ENCODE assay signal across 2 fruit fly cellular contexts in genomic region chr3R:4713775-4714360, dm6.
A peak's percentile ranks its signal among the peaks of the same experiment; 100 is the strongest.
TF ChIP-seq lines count a peak whose summit lies in the region.

Gene eIF3f1 (minus strand): TSS chr3R:4714182.

TF ChIP-seq in whole organism, adult, 20 proteins besides CTCF, POLR2A, EP300 and RAD21 (continued from another document):
- no peak for TF ChIP-seq CG33017 (tag; optimal IDR thresholded peaks at IDR 0.05; lab: Kevin White, UChicago)

TF ChIP-seq in whole organism, embryonic, 481 proteins besides CTCF, POLR2A, EP300 and RAD21 (continued from another document and continues in another):
- peak; percentile 25 for TF ChIP-seq CG3995 (GFP tag; optimal IDR thresholded peaks at IDR 0.05; lab: Kevin White, UChicago)
- no peak for TF ChIP-seq CG3163 (GFP tag; optimal IDR thresholded peaks at IDR 0.05; lab: Kevin White, UChicago)
- TF ChIP-seq Fer2 (tag; optimal IDR thresholded peaks at IDR 0.05; lab: Kevin White, UChicago): no peak
- no peak for TF ChIP-seq Usf (GFP tag; optimal IDR thresholded peaks at IDR 0.05; lab: Kevin White, UChicago)
- TF ChIP-seq CG9215 (GFP tag; IDR thresholded peaks at IDR 0.05; lab: Robert Waterston, UW): no peak
- TF ChIP-seq Gsc (GFP tag; IDR thresholded peaks at IDR 0.05; lab: Robert Waterston, UW): no peak
- no peak for TF ChIP-seq gce (GFP tag; IDR thresholded peaks at IDR 0.05; lab: Robert Waterston, UW)
- TF ChIP-seq CG2199 (GFP tag; IDR thresholded peaks at IDR 0.05; lab: Robert Waterston, UW): 0 out of 3 replicates have a peak, but pooled peaks have one; percentile 55
- peak; percentile 21 for TF ChIP-seq Camta (GFP tag; optimal IDR thresholded peaks at IDR 0.05; lab: Kevin White, UChicago)
- no peak for TF ChIP-seq sc (optimal IDR thresholded peaks at IDR 0.05; lab: Kevin White, UChicago)
- TF ChIP-seq sc (GFP tag; optimal IDR thresholded peaks at IDR 0.05; lab: Kevin White, UChicago): no peak
- TF ChIP-seq gsb (GFP tag; IDR thresholded peaks at IDR 0.05; lab: Robert Waterston, UW): 0 out of 2 replicates have a peak, but pooled peaks have one; percentile 12
- TF ChIP-seq MTF-1 (GFP tag; optimal IDR thresholded peaks at IDR 0.05; lab: Kevin White, UChicago; ENCODE audit: borderline replicate concordance): no peak
- TF ChIP-seq crol (GFP tag; IDR thresholded peaks at IDR 0.05; lab: Robert Waterston, UW): no peak
- TF ChIP-seq vvl (GFP tag; IDR thresholded peaks at IDR 0.05; lab: Robert Waterston, UW): peak; percentile 83
- TF ChIP-seq Mes4 (GFP tag; optimal IDR thresholded peaks at IDR 0.05; lab: Kevin White, UChicago): no peak
- no peak for TF ChIP-seq CG43689 (GFP tag; IDR thresholded peaks at IDR 0.05; lab: Robert Waterston, UW)
- no peak for TF ChIP-seq lbe (GFP tag; optimal IDR thresholded peaks at IDR 0.05; lab: Kevin White, UChicago)
- peak; percentile 98 for TF ChIP-seq inv (GFP tag; IDR thresholded peaks at IDR 0.05; lab: Robert Waterston, UW; ENCODE audit: partially characterized antibody)
- no peak for TF ChIP-seq Abd-B (GFP tag; optimal IDR thresholded peaks at IDR 0.05; lab: Kevin White, UChicago)
- TF ChIP-seq CG32532 (GFP tag; IDR thresholded peaks at IDR 0.05; lab: Robert Waterston, UW): peak; percentile 52; the same call in 1 of the 2 replicates
- TF ChIP-seq CG1024 (GFP tag; IDR thresholded peaks at IDR 0.05; lab: Robert Waterston, UW): no peak
- no peak for TF ChIP-seq CG12942 (GFP tag; optimal IDR thresholded peaks at IDR 0.05; lab: Kevin White, UChicago)
- TF ChIP-seq nau (GFP tag; optimal IDR thresholded peaks at IDR 0.05; lab: Kevin White, UChicago): no peak
- TF ChIP-seq dysf (GFP tag; IDR thresholded peaks at IDR 0.05; lab: Robert Waterston, UW): no peak
- no peak for TF ChIP-seq dmrt99B (tag; optimal IDR thresholded peaks at IDR 0.05; lab: Kevin White, UChicago)
- peak; percentile 16 for TF ChIP-seq pho (GFP tag; optimal IDR thresholded peaks at IDR 0.05; lab: Kevin White, UChicago)
- no peak for TF ChIP-seq so (GFP tag; IDR thresholded peaks at IDR 0.05; lab: Robert Waterston, UW)
- no peak for TF ChIP-seq CG31365 (tag; optimal IDR thresholded peaks at IDR 0.05; lab: Kevin White, UChicago)
- peak; percentile 46 for TF ChIP-seq CG13624 (GFP tag; optimal IDR thresholded peaks at IDR 0.05; lab: Kevin White, UChicago)
- TF ChIP-seq Aef1 (GFP tag; IDR thresholded peaks at IDR 0.05; lab: Robert Waterston, UW): no peak
- TF ChIP-seq CG11085 (GFP tag; IDR thresholded peaks at IDR 0.05; lab: Robert Waterston, UW): no peak
- peak; percentile 99 for TF ChIP-seq CG34224 (GFP tag; IDR thresholded peaks at IDR 0.05; lab: Robert Waterston, UW; ENCODE audit: partially characterized antibody)
- TF ChIP-seq CG2202 (tag; optimal IDR thresholded peaks at IDR 0.05; lab: Kevin White, UChicago): no peak
- no peak for TF ChIP-seq Ptx1 (GFP tag; IDR thresholded peaks at IDR 0.05; lab: Robert Waterston, UW)
- no peak for TF ChIP-seq usp (GFP tag; optimal IDR thresholded peaks at IDR 0.05; lab: Kevin White, UChicago)
- no peak for TF ChIP-seq CG17802 (tag; optimal IDR thresholded peaks at IDR 0.05; lab: Kevin White, UChicago)
- no peak for TF ChIP-seq CG17568 (GFP tag; optimal IDR thresholded peaks at IDR 0.05; lab: Kevin White, UChicago)
- TF ChIP-seq CG6254 (GFP tag; optimal IDR thresholded peaks at IDR 0.05; lab: Kevin White, UChicago): no peak
- no peak for TF ChIP-seq pum (GFP tag; optimal IDR thresholded peaks at IDR 0.05; lab: Kevin White, UChicago)
- no peak for TF ChIP-seq gem (tag; optimal IDR thresholded peaks at IDR 0.05; lab: Kevin White, UChicago)
- TF ChIP-seq Dad (GFP tag; optimal IDR thresholded peaks at IDR 0.05; lab: Kevin White, UChicago): peak; percentile 9
- TF ChIP-seq sens-2 (GFP tag; IDR thresholded peaks at IDR 0.05; lab: Robert Waterston, UW): no peak
- TF ChIP-seq CG6683 (GFP tag; optimal IDR thresholded peaks at IDR 0.05; lab: Kevin White, UChicago): peak; percentile 24
- TF ChIP-seq B-H1 (GFP tag; IDR thresholded peaks at IDR 0.05; lab: Robert Waterston, UW): no peak
- peak; percentile 32 for TF ChIP-seq Lhr (GFP tag; optimal IDR thresholded peaks at IDR 0.05; lab: Kevin White, UChicago)
- TF ChIP-seq CG6689 (GFP tag; IDR thresholded peaks at IDR 0.05; lab: Robert Waterston, UW): 0 out of 2 replicates have a peak, but pooled peaks have one; percentile 17
- TF ChIP-seq vnd (GFP tag; IDR thresholded peaks at IDR 0.05; lab: Robert Waterston, UW; ENCODE audit: partially characterized antibody): peak; percentile 99
- no peak for TF ChIP-seq NC2β (GFP tag; optimal IDR thresholded peaks at IDR 0.05; lab: Kevin White, UChicago)
- peak in 1 of 2 experiments; percentile 9 for TF ChIP-seq Hr51 (GFP tag; optimal IDR thresholded peaks at IDR 0.05; lab: Kevin White, UChicago)
- TF ChIP-seq CG13287 (GFP tag; IDR thresholded peaks at IDR 0.05; lab: Robert Waterston, UW; ENCODE audit: partially characterized antibody): peak; percentile 100
- no peak for TF ChIP-seq NK7.1 (GFP tag; optimal IDR thresholded peaks at IDR 0.05; lab: Kevin White, UChicago)
- TF ChIP-seq CG17612 (GFP tag; IDR thresholded peaks at IDR 0.05; lab: Robert Waterston, UW): no peak
- TF ChIP-seq exex (tag; optimal IDR thresholded peaks at IDR 0.05; lab: Kevin White, UChicago): no peak
- TF ChIP-seq HLH3B (GFP tag; IDR thresholded peaks at IDR 0.05; lab: Robert Waterston, UW): no peak
- no peak for TF ChIP-seq grau (tag; optimal IDR thresholded peaks at IDR 0.05; lab: Kevin White, UChicago)
- no peak for TF ChIP-seq CG3407 (GFP tag; optimal IDR thresholded peaks at IDR 0.05; lab: Kevin White, UChicago)
- TF ChIP-seq ftz-f1 (GFP tag; optimal IDR thresholded peaks at IDR 0.05; lab: Kevin White, UChicago): peak; percentile 8
- 0 out of 2 replicates have a peak, but pooled peaks have one; percentile 14 for TF ChIP-seq CG11247 (GFP tag; IDR thresholded peaks at IDR 0.05; lab: Robert Waterston, UW)
- no peak for TF ChIP-seq Jarid2 (GFP tag; optimal IDR thresholded peaks at IDR 0.05; lab: Kevin White, UChicago)
- peak; percentile 96 for TF ChIP-seq YL-1 (GFP tag; optimal IDR thresholded peaks at IDR 0.05; lab: Kevin White, UChicago)
- TF ChIP-seq CG1233 (GFP tag; optimal IDR thresholded peaks at IDR 0.05; lab: Kevin White, UChicago): no peak
- TF ChIP-seq CG8924 (tag; optimal IDR thresholded peaks at IDR 0.05; lab: Kevin White, UChicago): no peak
- TF ChIP-seq crc (GFP tag; optimal IDR thresholded peaks at IDR 0.05; lab: Kevin White, UChicago): no peak
- peak; percentile 2 for TF ChIP-seq CG10979 (tag; optimal IDR thresholded peaks at IDR 0.05; lab: Kevin White, UChicago)
- no peak for TF ChIP-seq nom (GFP tag; optimal IDR thresholded peaks at IDR 0.05; lab: Kevin White, UChicago)
- TF ChIP-seq CG2712 (tag; optimal IDR thresholded peaks at IDR 0.05; lab: Kevin White, UChicago): peak; percentile 42
- no peak for TF ChIP-seq pnt (GFP tag; optimal IDR thresholded peaks at IDR 0.05; lab: Kevin White, UChicago)
- TF ChIP-seq Sox100B (GFP tag; optimal IDR thresholded peaks at IDR 0.05; lab: Kevin White, UChicago): no peak
- TF ChIP-seq Adf1 (GFP tag; IDR thresholded peaks at IDR 0.05; lab: Robert Waterston, UW): peak; percentile 59
- TF ChIP-seq CG15514 (GFP tag; optimal IDR thresholded peaks at IDR 0.05; lab: Kevin White, UChicago): peak; percentile 84
- no peak for TF ChIP-seq pfk (GFP tag; optimal IDR thresholded peaks at IDR 0.05; lab: Kevin White, UChicago)
- TF ChIP-seq stwl (tag; optimal IDR thresholded peaks at IDR 0.05; lab: Kevin White, UChicago): peak; percentile 87
- TF ChIP-seq dati (GFP tag; IDR thresholded peaks at IDR 0.05; lab: Robert Waterston, UW): no peak
- TF ChIP-seq Nf-YC (tag; optimal IDR thresholded peaks at IDR 0.05; lab: Kevin White, UChicago): no peak
- no peak for TF ChIP-seq CG9817 (tag; optimal IDR thresholded peaks at IDR 0.05; lab: Kevin White, UChicago)
- TF ChIP-seq Poxn (GFP tag; IDR thresholded peaks at IDR 0.05; lab: Robert Waterston, UW): no peak
- no peak for TF ChIP-seq yki (optimal IDR thresholded peaks at IDR 0.05; lab: Kevin White, UChicago)
- TF ChIP-seq CG7786 (GFP tag; optimal IDR thresholded peaks at IDR 0.05; lab: Kevin White, UChicago): no peak
- peak; percentile 99 for TF ChIP-seq hb (GFP tag; IDR thresholded peaks at IDR 0.05; lab: Robert Waterston, UW; ENCODE audit: partially characterized antibody)
- no peak for TF ChIP-seq CG11723 (GFP tag; optimal IDR thresholded peaks at IDR 0.05; lab: Kevin White, UChicago)
- 0 out of 2 replicates have a peak, but pooled peaks have one; percentile 15 for TF ChIP-seq onecut (GFP tag; IDR thresholded peaks at IDR 0.05; lab: Robert Waterston, UW)
- TF ChIP-seq E2f2 (GFP tag; IDR thresholded peaks at IDR 0.05; lab: Robert Waterston, UW): peak; percentile 94
- TF ChIP-seq amos (GFP tag; IDR thresholded peaks at IDR 0.05; lab: Robert Waterston, UW; ENCODE audit: partially characterized antibody): peak; percentile 99
- TF ChIP-seq tx (GFP tag; optimal IDR thresholded peaks at IDR 0.05; lab: Kevin White, UChicago): no peak
- TF ChIP-seq CG13894 (tag; optimal IDR thresholded peaks at IDR 0.05; lab: Kevin White, UChicago): no peak
- no peak for TF ChIP-seq ems (GFP tag; optimal IDR thresholded peaks at IDR 0.05; lab: Kevin White, UChicago)
- TF ChIP-seq Med (GFP tag; lab: Kevin White, UChicago): peak; percentile 90
- TF ChIP-seq CG6854 (GFP tag; optimal IDR thresholded peaks at IDR 0.05; lab: Kevin White, UChicago): no peak
- peak; percentile 42 for TF ChIP-seq pb (GFP tag; optimal IDR thresholded peaks at IDR 0.05; lab: Kevin White, UChicago)
- no peak for TF ChIP-seq CG2875 (GFP tag; optimal IDR thresholded peaks at IDR 0.05; lab: Kevin White, UChicago)
- TF ChIP-seq CG6272 (GFP tag; IDR thresholded peaks at IDR 0.05; lab: Robert Waterston, UW): peak; percentile 60
- no peak for TF ChIP-seq chif (GFP tag; optimal IDR thresholded peaks at IDR 0.05; lab: Kevin White, UChicago)
- no peak for TF ChIP-seq CG4707 (GFP tag; optimal IDR thresholded peaks at IDR 0.05; lab: Kevin White, UChicago)
- peak; percentile 52 for TF ChIP-seq CG17829 (tag; optimal IDR thresholded peaks at IDR 0.05; lab: Kevin White, UChicago)
- no peak for TF ChIP-seq Blimp-1 (GFP tag; optimal IDR thresholded peaks at IDR 0.05; lab: Kevin White, UChicago)
- no peak for TF ChIP-seq en (GFP tag; optimal IDR thresholded peaks at IDR 0.05; lab: Kevin White, UChicago)
- TF ChIP-seq CG4820 (GFP tag; optimal IDR thresholded peaks at IDR 0.05; lab: Kevin White, UChicago): no peak
- no peak for TF ChIP-seq CG10565 (GFP tag; optimal IDR thresholded peaks at IDR 0.05; lab: Kevin White, UChicago)
- TF ChIP-seq tio (GFP tag; optimal IDR thresholded peaks at IDR 0.05; lab: Kevin White, UChicago): no peak
- no peak for TF ChIP-seq CG12071 (GFP tag; optimal IDR thresholded peaks at IDR 0.05; lab: Kevin White, UChicago)
- TF ChIP-seq Six4 (GFP tag; optimal IDR thresholded peaks at IDR 0.05; lab: Kevin White, UChicago): no peak
- no peak for TF ChIP-seq dan (GFP tag; IDR thresholded peaks at IDR 0.05; lab: Robert Waterston, UW)
- no peak for TF ChIP-seq NC2α (GFP tag; optimal IDR thresholded peaks at IDR 0.05; lab: Kevin White, UChicago)
- TF ChIP-seq Sin3A (optimal IDR thresholded peaks at IDR 0.05; lab: Kevin White, UChicago): peak; percentile 60
- no peak for TF ChIP-seq emc (GFP tag; optimal IDR thresholded peaks at IDR 0.05; lab: Kevin White, UChicago)
- TF ChIP-seq seq (GFP tag; IDR thresholded peaks at IDR 0.05; lab: Robert Waterston, UW): peak; percentile 42; the same call in 1 of the 2 replicates
- TF ChIP-seq fd96Cb (tag; optimal IDR thresholded peaks at IDR 0.05; lab: Kevin White, UChicago): no peak
- TF ChIP-seq her (GFP tag; optimal IDR thresholded peaks at IDR 0.05; lab: Kevin White, UChicago): peak; percentile 45
- TF ChIP-seq HLH4C (GFP tag; IDR thresholded peaks at IDR 0.05; lab: Robert Waterston, UW; ENCODE audit: partially characterized antibody): peak; percentile 99
- TF ChIP-seq CG4328 (GFP tag; optimal IDR thresholded peaks at IDR 0.05; lab: Kevin White, UChicago): no peak
- peak; percentile 94 for TF ChIP-seq dm (GFP tag; optimal IDR thresholded peaks at IDR 0.05; lab: Kevin White, UChicago)
- TF ChIP-seq CG4424 (GFP tag; optimal IDR thresholded peaks at IDR 0.05; lab: Kevin White, UChicago): no peak
- no peak for TF ChIP-seq CG8359 (GFP tag; optimal IDR thresholded peaks at IDR 0.05; lab: Kevin White, UChicago; ENCODE audit: borderline replicate concordance)
- TF ChIP-seq CG9437 (GFP tag; optimal IDR thresholded peaks at IDR 0.05; lab: Kevin White, UChicago): peak; percentile 13
- no peak for TF ChIP-seq abd-A (tag; optimal IDR thresholded peaks at IDR 0.05; lab: Kevin White, UChicago)
- TF ChIP-seq Atf-2 (GFP tag; optimal IDR thresholded peaks at IDR 0.05; lab: Kevin White, UChicago): no peak
- 0 out of 3 replicates have a peak, but pooled peaks have one; percentile 40 for TF ChIP-seq CG17361 (GFP tag; IDR thresholded peaks at IDR 0.05; lab: Robert Waterston, UW)
- no peak for TF ChIP-seq CG3281 (GFP tag; optimal IDR thresholded peaks at IDR 0.05; lab: Kevin White, UChicago)
- no peak for TF ChIP-seq CG18599 (GFP tag; optimal IDR thresholded peaks at IDR 0.05; lab: Kevin White, UChicago)
- no peak for TF ChIP-seq Ravus (GFP tag; IDR thresholded peaks at IDR 0.05; lab: Robert Waterston, UW)
- no peak for TF ChIP-seq CG12391 (tag; optimal IDR thresholded peaks at IDR 0.05; lab: Kevin White, UChicago)
- TF ChIP-seq Dek (tag; optimal IDR thresholded peaks at IDR 0.05; lab: Kevin White, UChicago): no peak
- peak; percentile 2 for TF ChIP-seq HLH54F (GFP tag; optimal IDR thresholded peaks at IDR 0.05; lab: Kevin White, UChicago)
- TF ChIP-seq bigmax (GFP tag; optimal IDR thresholded peaks at IDR 0.05; lab: Kevin White, UChicago): no peak
- TF ChIP-seq fd102C (GFP tag; optimal IDR thresholded peaks at IDR 0.05; lab: Kevin White, UChicago): no peak
- TF ChIP-seq Ets65A (GFP tag; lab: Kevin White, UChicago): no peak
- TF ChIP-seq Opbp (GFP tag; IDR thresholded peaks at IDR 0.05; lab: Robert Waterston, UW; ENCODE audit: partially characterized antibody): peak; percentile 99
- TF ChIP-seq CG10274 (GFP tag; optimal IDR thresholded peaks at IDR 0.05; lab: Kevin White, UChicago): no peak
- TF ChIP-seq corto (GFP tag; optimal IDR thresholded peaks at IDR 0.05; lab: Kevin White, UChicago): no peak
- TF ChIP-seq PHDP (tag; optimal IDR thresholded peaks at IDR 0.05; lab: Kevin White, UChicago): no peak
- TF ChIP-seq CG1792 (GFP tag; optimal IDR thresholded peaks at IDR 0.05; lab: Kevin White, UChicago): no peak
- no peak for TF ChIP-seq aop (GFP tag; IDR thresholded peaks at IDR 0.05; lab: Robert Waterston, UW)
- no peak for TF ChIP-seq kni (GFP tag; optimal IDR thresholded peaks at IDR 0.05; lab: Kevin White, UChicago)
- peak; percentile 12 for TF ChIP-seq zen (tag; optimal IDR thresholded peaks at IDR 0.05; lab: Kevin White, UChicago)
